Worm (Caenorhabditis elegans): ENCODE results near the gene lipl-1.

- TF ChIP-seq ZK546.5 (tag; optimal IDR thresholded peaks at IDR 0.05) (no peak), ceh-82 (tag; optimal IDR thresholded peaks at IDR 0.05) (no peak), ces-1 (GFP tag; optimal IDR thresholded peaks at IDR 0.05) (no peak), sdz-12 (GFP tag; optimal IDR thresholded peaks at IDR 0.05) (no peak), zfp-3 (GFP tag; conservative IDR thresholded peaks at IDR 0.05) (no peak), hlh-30 (tag; optimal IDR thresholded peaks at IDR 0.05; ENCODE audit: insufficient read depth) (no peak), mep-1 (tag; optimal IDR thresholded peaks at IDR 0.05) (no peak), hmg-1.1 (GFP tag; IDR thresholded peaks at IDR 0.05) (no peak), mdl-1 (tag; optimal IDR thresholded peaks at IDR 0.05) (no peak), lin-15B (tag; optimal IDR thresholded peaks at IDR 0.05) (no peak), lsy-2 (tag; optimal IDR thresholded peaks at IDR 0.05) (no peak), daf-12 (tag; optimal IDR thresholded peaks at IDR 0.05) (no peak), ama-1 (optimal IDR thresholded peaks at IDR 0.05) (no peak)
Observed at ce11 chrV:12954261-12954660, 34.5 kb downstream of the lipl-1 start.
